Worm (Caenorhabditis elegans) whole organism, L4 larva: ENCODE results near the gene Y62E10A.3.
A peak's percentile ranks its signal among the peaks of the same experiment; 100 is the strongest.

Experiments used
- Y5F2A.4 ChIP-seq: fragments of 200-800 bp; sonication (Bioruptor generic); optimal IDR thresholded peaks from 2 replicates; lab custom pipeline; 2018; ENCODE audit warnings: mild to moderate bottlenecking, missing genetic modification characterization, missing compliant biosample characterization
- aly-2 ChIP-seq: sonication (generic microtip); optimal IDR thresholded peaks from 2 replicates; lab custom pipeline; 2018; ENCODE audit warnings: missing biosample characterization, missing genetic modification characterization
- ama-1 ChIP-seq: fragments of 150-350 bp; optimal IDR thresholded peaks from 2 replicates; lab custom pipeline; 2014; ENCODE audit warnings: inconsistent platforms, mixed read lengths
- ceh-28 ChIP-seq: fragments of 150-350 bp; optimal IDR thresholded peaks from 2 replicates; lab custom pipeline; 2014; ENCODE audit warnings: missing biosample characterization, missing genetic modification reagents, missing genetic modification characterization
- dmd-6 ChIP-seq: fragments of 200-800 bp; sonication (Bioruptor generic); IDR thresholded peaks from 2 replicates; pipeline ENCODE4 v1.3.6; 2022; ENCODE audit warnings: missing genetic modification reagents, missing genetic modification characterization, missing compliant biosample characterization
- egl-43 ChIP-seq: fragments of 200-800 bp; sonication (Bioruptor generic); IDR thresholded peaks from 2 replicates; pipeline ENCODE4 v1.3.6; 2022; ENCODE audit warnings: missing genetic modification reagents, missing genetic modification characterization, missing compliant biosample characterization
- nhr-25 ChIP-seq: sonication (generic microtip); optimal IDR thresholded peaks from 2 replicates; lab custom pipeline; 2017; ENCODE audit warnings: missing genetic modification characterization, mild to moderate bottlenecking, missing compliant biosample characterization, antibody characterized with exemption, moderate library complexity, borderline replicate concordance; ENCODE audit not compliant: insufficient read depth
- pha-4 ChIP-seq, 2 experiments: fragments of 150-350 bp in 1 of 2; fragments of 200-800 bp in 1 of 2; sonication (Bioruptor generic) in 1 of 2; IDR thresholded peaks in 1 of 2; optimal IDR thresholded peaks in 1 of 2; 2 replicates each; pipeline versions ENCODE4 v1.3.6 to Lab custom; 2014 to 2022; ENCODE audit warnings: missing genetic modification characterization in 2 of 2, missing genetic modification reagents in 2 of 2, missing biosample characterization in 1 of 2, missing compliant biosample characterization in 1 of 2
- skn-1 ChIP-seq: fragments of 150-350 bp; optimal IDR thresholded peaks from 2 replicates; lab custom pipeline; 2014; ENCODE audit warnings: missing biosample characterization, missing genetic modification characterization
- unc-130 ChIP-seq: sonication (generic microtip); optimal IDR thresholded peaks from 2 replicates; lab custom pipeline; 2016; ENCODE audit warnings: missing genetic modification reagents, missing genetic modification characterization, missing compliant biosample characterization

ce11 chrIV:13388779-13389178 lies 28.7 kb upstream of the Y62E10A.3 start:
- TF ChIP-seq aly-2 (no peak), skn-1 (no peak), nhr-25 (tag; lab: Kevin White, UChicago) (no peak), egl-43 (GFP tag; lab: Robert Waterston, UW) (no peak), unc-130 (GFP tag; lab: Kevin White, UChicago) (no peak), pha-4 (GFP tag; IDR thresholded peaks at IDR 0.05; lab: Robert Waterston, UW) (peak; percentile 42; the same call in 1 of the 2 replicates), pha-4 (tag; optimal IDR thresholded peaks at IDR 0.05; lab: Kevin White, UChicago) (no peak), dmd-6 (GFP tag; lab: Robert Waterston, UW) (peak; percentile 30; the same call in 1 of the 2 replicates), Y5F2A.4 (no peak), ceh-28 (no peak), ama-1 (lab: Kevin White, UChicago) (peak; percentile 94)
